Worm (Caenorhabditis elegans) whole organism, late embryonic: ENCODE data around the gene Y64H9A.2.

Source experiments
- C08G9.2 ChIP-seq: sonication (generic microtip); optimal IDR thresholded peaks from 2 replicates; lab custom pipeline; 2016; ENCODE audit warnings: mild to moderate bottlenecking, missing genetic modification characterization, moderate library complexity, missing compliant biosample characterization
- C38D4.7 ChIP-seq: fragments of 200-800 bp; sonication (Bioruptor generic); optimal IDR thresholded peaks from 2 replicates; lab custom pipeline; 2018; ENCODE audit warnings: mild to moderate bottlenecking, missing genetic modification characterization, moderate library complexity, missing compliant biosample characterization
- F13H6.1 ChIP-seq: sonication (generic microtip); optimal IDR thresholded peaks from 2 replicates; lab custom pipeline; 2016; ENCODE audit warnings: missing genetic modification characterization, missing compliant biosample characterization
- K02D7.2 ChIP-seq: sonication (generic microtip); optimal IDR thresholded peaks from 2 replicates; lab custom pipeline; 2017; ENCODE audit warnings: mild to moderate bottlenecking, missing genetic modification characterization, missing compliant biosample characterization
- T23F11.4 ChIP-seq: fragments of 200-800 bp; sonication (Bioruptor generic); optimal IDR thresholded peaks from 2 replicates; lab custom pipeline; 2018; ENCODE audit warnings: mild to moderate bottlenecking, missing genetic modification characterization, missing compliant biosample characterization
- Y22D7AL.16 ChIP-seq: sonication (generic microtip); optimal IDR thresholded peaks from 2 replicates; lab custom pipeline; 2016; ENCODE audit warnings: missing genetic modification characterization, missing compliant biosample characterization
- ama-1 ChIP-seq: fragments of 150-350 bp; optimal IDR thresholded peaks from 2 replicates; lab custom pipeline; 2014
- ceh-14 ChIP-seq: sonication (generic microtip); optimal IDR thresholded peaks from 2 replicates; lab custom pipeline; 2016; ENCODE audit warnings: missing genotype, missing genetic modification characterization, missing compliant biosample characterization
- ceh-19 ChIP-seq: fragments of 200-800 bp; sonication (Bioruptor generic); optimal IDR thresholded peaks from 2 replicates; lab custom pipeline; 2018; ENCODE audit warnings: mild to moderate bottlenecking, missing genetic modification characterization, missing compliant biosample characterization
- ceh-22 ChIP-seq: sonication (generic microtip); optimal IDR thresholded peaks from 2 replicates; lab custom pipeline; 2017; ENCODE audit warnings: missing biosample characterization, missing genetic modification characterization
- ceh-24 ChIP-seq: sonication (generic microtip); optimal IDR thresholded peaks from 2 replicates; lab custom pipeline; 2016; ENCODE audit warnings: mild to moderate bottlenecking, missing genetic modification characterization, missing compliant biosample characterization
- ceh-30 ChIP-seq: fragments of 150-350 bp; optimal IDR thresholded peaks from 2 replicates; lab custom pipeline; 2014; ENCODE audit warnings: missing biosample characterization, missing genetic modification characterization
- ceh-31 ChIP-seq: sonication (generic microtip); optimal IDR thresholded peaks from 2 replicates; lab custom pipeline; 2016; ENCODE audit warnings: missing genetic modification characterization, missing compliant biosample characterization
- ceh-45 ChIP-seq: fragments of 200-800 bp; sonication (Bioruptor generic); IDR thresholded peaks from 2 replicates; pipeline ENCODE4 v1.3.6; 2022; ENCODE audit warnings: missing genetic modification reagents, missing genetic modification characterization, missing compliant biosample characterization
- ceh-6 ChIP-seq: fragments of 200-800 bp; sonication (Bioruptor generic); optimal IDR thresholded peaks from 2 replicates; lab custom pipeline; 2018; ENCODE audit warnings: mild to moderate bottlenecking, missing genetic modification characterization, missing compliant biosample characterization
- dmd-4 ChIP-seq: sonication (generic microtip); optimal IDR thresholded peaks from 2 replicates; lab custom pipeline; 2016; ENCODE audit warnings: borderline replicate concordance, missing genetic modification characterization, missing compliant biosample characterization
- elt-2 ChIP-seq: sonication (generic microtip); optimal IDR thresholded peaks from 2 replicates; lab custom pipeline; 2016; ENCODE audit warnings: missing genetic modification reagents, missing genetic modification characterization, missing compliant biosample characterization
- elt-4 ChIP-seq: sonication (generic microtip); optimal IDR thresholded peaks from 2 replicates; lab custom pipeline; 2016; ENCODE audit warnings: missing genetic modification characterization, missing compliant biosample characterization
- ets-4 ChIP-seq: sonication (generic microtip); optimal IDR thresholded peaks from 2 replicates; lab custom pipeline; 2016; ENCODE audit warnings: missing genetic modification characterization, missing compliant biosample characterization
- eyg-1 ChIP-seq: sonication (generic microtip); optimal IDR thresholded peaks from 2 replicates; lab custom pipeline; 2016; ENCODE audit warnings: missing genotype, missing genetic modification characterization, missing compliant biosample characterization
- fax-1 ChIP-seq: sonication (generic microtip); optimal IDR thresholded peaks from 2 replicates; lab custom pipeline; 2016; ENCODE audit warnings: missing genotype, missing genetic modification characterization, missing compliant biosample characterization
- fkh-10 ChIP-seq: fragments of 150-350 bp; optimal IDR thresholded peaks from 2 replicates; lab custom pipeline; 2014; ENCODE audit warnings: missing biosample characterization, missing genetic modification reagents, missing genetic modification characterization
- gmeb-2 ChIP-seq: sonication (generic microtip); optimal IDR thresholded peaks from 2 replicates; lab custom pipeline; 2016; ENCODE audit warnings: missing genetic modification characterization, inconsistent platforms, missing compliant biosample characterization
- hlh-6 ChIP-seq: sonication (generic microtip); optimal IDR thresholded peaks from 2 replicates; lab custom pipeline; 2016; ENCODE audit warnings: missing genotype, missing genetic modification characterization, missing compliant biosample characterization
- hlh-8 ChIP-seq: sonication (generic microtip); optimal IDR thresholded peaks from 2 replicates; lab custom pipeline; 2016; ENCODE audit warnings: missing genotype, missing genetic modification characterization, missing compliant biosample characterization
- lin-11 ChIP-seq: fragments of 200-800 bp; sonication (Bioruptor generic); optimal IDR thresholded peaks from 2 replicates; lab custom pipeline; 2018; ENCODE audit warnings: mild to moderate bottlenecking, missing genetic modification characterization, missing compliant biosample characterization
- madf-2 ChIP-seq: sonication (generic microtip); optimal IDR thresholded peaks from 2 replicates; lab custom pipeline; 2017; ENCODE audit warnings: missing genetic modification characterization, missing compliant biosample characterization
- nhr-11 ChIP-seq: fragments of 150-350 bp; optimal IDR thresholded peaks from 2 replicates; lab custom pipeline; 2014; ENCODE audit warnings: missing biosample characterization, missing genetic modification characterization
- nhr-232 ChIP-seq: sonication (generic microtip); optimal IDR thresholded peaks from 2 replicates; lab custom pipeline; 2016; ENCODE audit warnings: missing genetic modification characterization, missing compliant biosample characterization
- npax-4 ChIP-seq: sonication (generic microtip); optimal IDR thresholded peaks from 2 replicates; lab custom pipeline; 2016; ENCODE audit warnings: missing genetic modification characterization, missing compliant biosample characterization
- pag-3 ChIP-seq: sonication (generic microtip); optimal IDR thresholded peaks from 2 replicates; lab custom pipeline; 2016; ENCODE audit warnings: missing compliant biosample characterization, missing genetic modification characterization, borderline replicate concordance
- pat-9 ChIP-seq: fragments of 200-800 bp; sonication (Bioruptor generic); optimal IDR thresholded peaks from 2 replicates; lab custom pipeline; 2018; ENCODE audit warnings: mild to moderate bottlenecking, missing genetic modification characterization, moderate library complexity, missing compliant biosample characterization
- pax-1 ChIP-seq: fragments of 150-350 bp; optimal IDR thresholded peaks from 2 replicates; lab custom pipeline; 2014; ENCODE audit warnings: missing biosample characterization, missing genetic modification characterization
- pha-2 ChIP-seq: sonication (generic microtip); optimal IDR thresholded peaks from 2 replicates; lab custom pipeline; 2017; ENCODE audit warnings: mild to moderate bottlenecking, missing genetic modification characterization, missing compliant biosample characterization
- pha-4 ChIP-seq: fragments of 150-350 bp; optimal IDR thresholded peaks from 2 replicates; lab custom pipeline; 2018; ENCODE audit warnings: missing biosample characterization, missing genetic modification reagents, missing genetic modification characterization
- pros-1 ChIP-seq: fragments of 150-350 bp; optimal IDR thresholded peaks from 2 replicates; lab custom pipeline; 2014; ENCODE audit warnings: missing biosample characterization, missing genetic modification reagents, missing genetic modification characterization
- ref-2 ChIP-seq: sonication (generic microtip); optimal IDR thresholded peaks from 2 replicates; lab custom pipeline; 2016; ENCODE audit warnings: missing genetic modification characterization, missing compliant biosample characterization
- sdc-2 ChIP-seq: sonication (generic microtip); optimal IDR thresholded peaks from 2 replicates; lab custom pipeline; 2016; ENCODE audit warnings: missing genotype, missing genetic modification characterization, missing compliant biosample characterization
- sox-2 ChIP-seq: fragments of 200-800 bp; sonication (Bioruptor generic); IDR thresholded peaks from 2 replicates; pipeline ENCODE4 v1.3.6; 2022; ENCODE audit warnings: missing genetic modification reagents, missing genetic modification characterization, missing compliant biosample characterization
- sox-4 ChIP-seq: sonication (generic microtip); optimal IDR thresholded peaks from 2 replicates; lab custom pipeline; 2017; ENCODE audit warnings: mild to moderate bottlenecking, missing genetic modification characterization, inconsistent platforms, missing compliant biosample characterization
- syd-9 ChIP-seq: sonication (generic microtip); optimal IDR thresholded peaks from 2 replicates; lab custom pipeline; 2016; ENCODE audit warnings: mild to moderate bottlenecking, missing genetic modification characterization, moderate library complexity, missing compliant biosample characterization
- tbx-7 ChIP-seq: sonication (generic microtip); optimal IDR thresholded peaks from 2 replicates; lab custom pipeline; 2016; ENCODE audit warnings: missing genotype, missing genetic modification characterization, missing compliant biosample characterization
- ttx-3 ChIP-seq: sonication (generic microtip); optimal IDR thresholded peaks from 2 replicates; lab custom pipeline; 2016; ENCODE audit warnings: missing genetic modification reagents, missing genetic modification characterization, missing compliant biosample characterization
- unc-3 ChIP-seq, 2 experiments: fragments of 200-800 bp in 1 of 2; sonication (Bioruptor generic) in 1 of 2; sonication (generic microtip) in 1 of 2; conservative IDR thresholded peaks in 1 of 2; optimal IDR thresholded peaks in 1 of 2; 2 replicates each; pipeline versions ENCODE4 v1.3.6 to Lab custom; 2016 to 2022; ENCODE audit warnings: missing compliant biosample characterization in 2 of 2, missing genetic modification characterization in 2 of 2, missing genetic modification reagents in 1 of 2
- unc-86 ChIP-seq: sonication (generic microtip); optimal IDR thresholded peaks from 2 replicates; lab custom pipeline; 2016; ENCODE audit warnings: missing genetic modification characterization, missing compliant biosample characterization
- zip-5 ChIP-seq: sonication (generic microtip); optimal IDR thresholded peaks from 2 replicates; lab custom pipeline; 2016; ENCODE audit warnings: missing genetic modification characterization, missing compliant biosample characterization
- ztf-16 ChIP-seq: sonication (generic microtip); optimal IDR thresholded peaks from 2 replicates; lab custom pipeline; 2017; ENCODE audit warnings: missing genetic modification characterization, missing compliant biosample characterization

Y64H9A.2 gene

ce11 chrX:5084080-5084479 lies 40.3 kb downstream of the Y64H9A.2 start:
- TF ChIP-seq eyg-1 (tag; lab: Kevin White, UChicago) (no peak), F13H6.1 (tag; lab: Kevin White, UChicago) (no peak), ttx-3 (tag; lab: Kevin White, UChicago) (no peak), C08G9.2 (tag; lab: Kevin White, UChicago) (no peak), sox-4 (tag; lab: Kevin White, UChicago) (no peak), sox-2 (GFP tag; lab: Robert Waterston, UW) (no peak), ets-4 (tag; lab: Kevin White, UChicago) (no peak), hlh-6 (tag; lab: Kevin White, UChicago) (no peak), ztf-16 (no peak), lin-11 (no peak), ceh-45 (GFP tag; lab: Robert Waterston, UW) (no peak), elt-4 (tag; lab: Kevin White, UChicago) (no peak)

- TF ChIP-seq ama-1 (no peak), fax-1 (tag; lab: Kevin White, UChicago) (no peak), tbx-7 (tag; lab: Kevin White, UChicago) (no peak), pag-3 (tag; lab: Kevin White, UChicago) (no peak), C38D4.7 (GFP tag; lab: Kevin White, UChicago) (no peak), pros-1 (tag; lab: Kevin White, UChicago) (no peak), gmeb-2 (no peak), ceh-31 (no peak), lin-11 (no peak)
Measured at ce11 chrX:5084495-5084894, 40.7 kb downstream of the Y64H9A.2 start, which contains the start of gene ets-5. Gene ets-5, minus strand, starts transcription at chrX:5084526.

ce11 chrX:5085465-5085864 lies 41.7 kb downstream of the Y64H9A.2 start:
- TF ChIP-seq syd-9 (tag; lab: Kevin White, UChicago) (peak; percentile 93), C08G9.2 (tag; lab: Kevin White, UChicago) (peak; percentile 88), npax-4 (tag; lab: Kevin White, UChicago) (peak; percentile 88), sox-4 (tag; lab: Kevin White, UChicago) (peak; percentile 96), pha-4 (no peak), dmd-4 (tag; lab: Kevin White, UChicago) (peak; percentile 94), ref-2 (tag; lab: Kevin White, UChicago) (peak; percentile 94), ztf-16 (peak; percentile 89), tbx-7 (tag; lab: Kevin White, UChicago) (peak; percentile 49), elt-4 (tag; lab: Kevin White, UChicago) (peak; percentile 74), zip-5 (tag; lab: Kevin White, UChicago) (peak; percentile 85), sox-2 (GFP tag; lab: Robert Waterston, UW) (peak; percentile 93), ceh-30 (tag; lab: Kevin White, UChicago) (peak; percentile 94), fkh-10 (GFP tag; lab: Kevin White, UChicago) (peak; percentile 13), madf-2 (tag; lab: Kevin White, UChicago) (peak; percentile 92), ceh-24 (peak; percentile 87), pat-9 (peak; percentile 94), C38D4.7 (GFP tag; lab: Kevin White, UChicago) (peak; percentile 91), nhr-11 (tag; lab: Kevin White, UChicago) (no peak), elt-2 (tag; lab: Kevin White, UChicago) (peak; percentile 97), ceh-6 (peak; percentile 92), F13H6.1 (tag; lab: Kevin White, UChicago) (peak; percentile 96), pros-1 (tag; lab: Kevin White, UChicago) (peak; percentile 70), sdc-2 (peak; percentile 91), pax-1 (tag; lab: Kevin White, UChicago) (peak; percentile 5), ama-1 (no peak), nhr-232 (tag; lab: Kevin White, UChicago) (peak; percentile 86), T23F11.4 (GFP tag; lab: Kevin White, UChicago) (peak; percentile 97), unc-86 (peak; percentile 94), ceh-22 (no peak), ceh-14 (tag; lab: Kevin White, UChicago) (peak; percentile 97), ceh-31 (peak; percentile 91), ets-4 (tag; lab: Kevin White, UChicago) (peak; percentile 57), fax-1 (tag; lab: Kevin White, UChicago) (peak; percentile 92), pha-2 (tag; lab: Kevin White, UChicago) (peak; percentile 95), unc-3 (GFP tag; conservative IDR thresholded peaks at IDR 0.05; lab: Robert Waterston, UW) (peak; percentile 94), unc-3 (tag; optimal IDR thresholded peaks at IDR 0.05; lab: Kevin White, UChicago) (peak; percentile 90), Y22D7AL.16 (tag; lab: Kevin White, UChicago) (peak; percentile 95), K02D7.2 (tag; lab: Kevin White, UChicago) (peak; percentile 95), ceh-19 (GFP tag; lab: Kevin White, UChicago) (peak; percentile 97), hlh-8 (tag; lab: Kevin White, UChicago) (peak; percentile 84)
